Worm (Caenorhabditis elegans) whole organism, late embryonic: ENCODE results near the gene R151.8.

ENCODE experiments used
- C08G9.2 ChIP-seq: sonication (generic microtip); optimal IDR thresholded peaks from 2 replicates; lab custom pipeline; 2016; ENCODE audit warnings: mild to moderate bottlenecking, missing genetic modification characterization, moderate library complexity, missing compliant biosample characterization
- K02D7.2 ChIP-seq: sonication (generic microtip); optimal IDR thresholded peaks from 2 replicates; lab custom pipeline; 2017; ENCODE audit warnings: mild to moderate bottlenecking, missing genetic modification characterization, missing compliant biosample characterization
- K09A11.1 ChIP-seq: sonication (generic microtip); optimal IDR thresholded peaks from 2 replicates; lab custom pipeline; 2017; ENCODE audit warnings: antibody characterized with exemption, mild to moderate bottlenecking, missing genetic modification characterization, missing compliant biosample characterization; ENCODE audit not compliant: insufficient read depth
- T23F11.4 ChIP-seq: fragments of 200-800 bp; sonication (Bioruptor generic); optimal IDR thresholded peaks from 2 replicates; lab custom pipeline; 2018; ENCODE audit warnings: mild to moderate bottlenecking, missing genetic modification characterization, missing compliant biosample characterization
- Y22D7AL.16 ChIP-seq: sonication (generic microtip); optimal IDR thresholded peaks from 2 replicates; lab custom pipeline; 2016; ENCODE audit warnings: missing genetic modification characterization, missing compliant biosample characterization
- ahr-1 ChIP-seq: sonication (generic microtip); optimal IDR thresholded peaks from 2 replicates; lab custom pipeline; 2016; ENCODE audit warnings: missing genetic modification characterization, missing compliant biosample characterization
- ceh-14 ChIP-seq: sonication (generic microtip); optimal IDR thresholded peaks from 2 replicates; lab custom pipeline; 2016; ENCODE audit warnings: missing genotype, missing genetic modification characterization, missing compliant biosample characterization
- ceh-18 ChIP-seq: sonication (generic microtip); optimal IDR thresholded peaks from 2 replicates; lab custom pipeline; 2016; ENCODE audit warnings: missing genetic modification characterization, missing compliant biosample characterization
- ceh-19 ChIP-seq: fragments of 200-800 bp; sonication (Bioruptor generic); optimal IDR thresholded peaks from 2 replicates; lab custom pipeline; 2018; ENCODE audit warnings: mild to moderate bottlenecking, missing genetic modification characterization, missing compliant biosample characterization
- ceh-2 ChIP-seq: sonication (generic microtip); optimal IDR thresholded peaks from 2 replicates; lab custom pipeline; 2016; ENCODE audit warnings: missing genotype, missing genetic modification characterization, missing compliant biosample characterization
- ceh-24 ChIP-seq: sonication (generic microtip); optimal IDR thresholded peaks from 2 replicates; lab custom pipeline; 2016; ENCODE audit warnings: mild to moderate bottlenecking, missing genetic modification characterization, missing compliant biosample characterization
- ceh-30 ChIP-seq: fragments of 150-350 bp; optimal IDR thresholded peaks from 2 replicates; lab custom pipeline; 2014; ENCODE audit warnings: missing biosample characterization, missing genetic modification characterization
- ceh-45 ChIP-seq: fragments of 200-800 bp; sonication (Bioruptor generic); IDR thresholded peaks from 2 replicates; pipeline ENCODE4 v1.3.6; 2022; ENCODE audit warnings: missing genetic modification reagents, missing genetic modification characterization, missing compliant biosample characterization
- ceh-48 ChIP-seq: sonication (generic microtip); optimal IDR thresholded peaks from 2 replicates; lab custom pipeline; 2016; ENCODE audit warnings: missing genetic modification characterization, inconsistent platforms, missing compliant biosample characterization
- ceh-6 ChIP-seq: fragments of 200-800 bp; sonication (Bioruptor generic); optimal IDR thresholded peaks from 2 replicates; lab custom pipeline; 2018; ENCODE audit warnings: mild to moderate bottlenecking, missing genetic modification characterization, missing compliant biosample characterization
- ceh-9 ChIP-seq: sonication (generic microtip); optimal IDR thresholded peaks from 2 replicates; lab custom pipeline; 2016; ENCODE audit warnings: mild to moderate bottlenecking, missing genetic modification characterization, inconsistent platforms, missing compliant biosample characterization
- dmd-4 ChIP-seq: sonication (generic microtip); optimal IDR thresholded peaks from 2 replicates; lab custom pipeline; 2016; ENCODE audit warnings: borderline replicate concordance, missing genetic modification characterization, missing compliant biosample characterization
- dve-1 ChIP-seq: sonication (generic microtip); optimal IDR thresholded peaks from 2 replicates; lab custom pipeline; 2017; ENCODE audit warnings: antibody characterized with exemption, mild to moderate bottlenecking, missing genetic modification characterization, missing compliant biosample characterization
- elt-2 ChIP-seq: sonication (generic microtip); optimal IDR thresholded peaks from 2 replicates; lab custom pipeline; 2016; ENCODE audit warnings: missing genetic modification reagents, missing genetic modification characterization, missing compliant biosample characterization
- elt-4 ChIP-seq: sonication (generic microtip); optimal IDR thresholded peaks from 2 replicates; lab custom pipeline; 2016; ENCODE audit warnings: missing genetic modification characterization, missing compliant biosample characterization
- ets-4 ChIP-seq: sonication (generic microtip); optimal IDR thresholded peaks from 2 replicates; lab custom pipeline; 2016; ENCODE audit warnings: missing genetic modification characterization, missing compliant biosample characterization
- eyg-1 ChIP-seq: sonication (generic microtip); optimal IDR thresholded peaks from 2 replicates; lab custom pipeline; 2016; ENCODE audit warnings: missing genotype, missing genetic modification characterization, missing compliant biosample characterization
- fax-1 ChIP-seq: sonication (generic microtip); optimal IDR thresholded peaks from 2 replicates; lab custom pipeline; 2016; ENCODE audit warnings: missing genotype, missing genetic modification characterization, missing compliant biosample characterization
- fkh-10 ChIP-seq: fragments of 150-350 bp; optimal IDR thresholded peaks from 2 replicates; lab custom pipeline; 2014; ENCODE audit warnings: missing biosample characterization, missing genetic modification reagents, missing genetic modification characterization
- fkh-6 ChIP-seq: sonication (generic microtip); optimal IDR thresholded peaks from 2 replicates; lab custom pipeline; 2016; ENCODE audit warnings: missing genetic modification characterization, missing compliant biosample characterization
- hlh-13 ChIP-seq: fragments of 200-800 bp; sonication (Bioruptor generic); optimal IDR thresholded peaks from 2 replicates; lab custom pipeline; 2018; ENCODE audit warnings: mild to moderate bottlenecking, missing genetic modification characterization, missing compliant biosample characterization
- hlh-15 ChIP-seq: sonication (generic microtip); optimal IDR thresholded peaks from 2 replicates; lab custom pipeline; 2016; ENCODE audit warnings: missing genetic modification characterization, missing compliant biosample characterization
- hlh-30 ChIP-seq: sonication (generic microtip); optimal IDR thresholded peaks from 2 replicates; lab custom pipeline; 2017; ENCODE audit warnings: antibody characterized with exemption, missing genetic modification characterization, missing compliant biosample characterization; ENCODE audit not compliant: insufficient read depth
- hlh-6 ChIP-seq: sonication (generic microtip); optimal IDR thresholded peaks from 2 replicates; lab custom pipeline; 2016; ENCODE audit warnings: missing genotype, missing genetic modification characterization, missing compliant biosample characterization
- hlh-8 ChIP-seq: sonication (generic microtip); optimal IDR thresholded peaks from 2 replicates; lab custom pipeline; 2016; ENCODE audit warnings: missing genotype, missing genetic modification characterization, missing compliant biosample characterization
- lim-6 ChIP-seq: sonication (generic microtip); optimal IDR thresholded peaks from 2 replicates; lab custom pipeline; 2016; ENCODE audit warnings: missing genetic modification characterization, missing compliant biosample characterization
- madf-2 ChIP-seq: sonication (generic microtip); optimal IDR thresholded peaks from 2 replicates; lab custom pipeline; 2017; ENCODE audit warnings: missing genetic modification characterization, missing compliant biosample characterization
- nfya-1 ChIP-seq: sonication (generic microtip); optimal IDR thresholded peaks from 2 replicates; lab custom pipeline; 2017; ENCODE audit warnings: missing genetic modification characterization, mild to moderate bottlenecking, missing compliant biosample characterization, antibody characterized with exemption, moderate library complexity
- nhr-11 ChIP-seq: fragments of 150-350 bp; optimal IDR thresholded peaks from 2 replicates; lab custom pipeline; 2014; ENCODE audit warnings: missing biosample characterization, missing genetic modification characterization
- nhr-232 ChIP-seq: sonication (generic microtip); optimal IDR thresholded peaks from 2 replicates; lab custom pipeline; 2016; ENCODE audit warnings: missing genetic modification characterization, missing compliant biosample characterization
- odd-2 ChIP-seq: sonication (generic microtip); optimal IDR thresholded peaks from 2 replicates; lab custom pipeline; 2017; ENCODE audit warnings: antibody characterized with exemption, mild to moderate bottlenecking, missing genetic modification characterization, missing compliant biosample characterization
- pat-9 ChIP-seq: fragments of 200-800 bp; sonication (Bioruptor generic); optimal IDR thresholded peaks from 2 replicates; lab custom pipeline; 2018; ENCODE audit warnings: mild to moderate bottlenecking, missing genetic modification characterization, moderate library complexity, missing compliant biosample characterization
- pax-1 ChIP-seq: fragments of 150-350 bp; optimal IDR thresholded peaks from 2 replicates; lab custom pipeline; 2014; ENCODE audit warnings: missing biosample characterization, missing genetic modification characterization
- pha-4 ChIP-seq: fragments of 150-350 bp; optimal IDR thresholded peaks from 2 replicates; lab custom pipeline; 2018; ENCODE audit warnings: missing biosample characterization, missing genetic modification reagents, missing genetic modification characterization
- pros-1 ChIP-seq: fragments of 150-350 bp; optimal IDR thresholded peaks from 2 replicates; lab custom pipeline; 2014; ENCODE audit warnings: missing biosample characterization, missing genetic modification reagents, missing genetic modification characterization
- sdc-2 ChIP-seq: sonication (generic microtip); optimal IDR thresholded peaks from 2 replicates; lab custom pipeline; 2016; ENCODE audit warnings: missing genotype, missing genetic modification characterization, missing compliant biosample characterization
- sox-2 ChIP-seq: fragments of 200-800 bp; sonication (Bioruptor generic); IDR thresholded peaks from 2 replicates; pipeline ENCODE4 v1.3.6; 2022; ENCODE audit warnings: missing genetic modification reagents, missing genetic modification characterization, missing compliant biosample characterization
- syd-9 ChIP-seq: sonication (generic microtip); optimal IDR thresholded peaks from 2 replicates; lab custom pipeline; 2016; ENCODE audit warnings: mild to moderate bottlenecking, missing genetic modification characterization, moderate library complexity, missing compliant biosample characterization
- tbx-2 ChIP-seq: sonication (generic microtip); optimal IDR thresholded peaks from 2 replicates; lab custom pipeline; 2016; ENCODE audit warnings: missing genetic modification characterization, missing compliant biosample characterization
- unc-3 ChIP-seq, 2 experiments: fragments of 200-800 bp in 1 of 2; sonication (Bioruptor generic) in 1 of 2; sonication (generic microtip) in 1 of 2; conservative IDR thresholded peaks in 1 of 2; optimal IDR thresholded peaks in 1 of 2; 2 replicates each; pipeline versions ENCODE4 v1.3.6 to Lab custom; 2016 to 2022; ENCODE audit warnings: missing compliant biosample characterization in 2 of 2, missing genetic modification characterization in 2 of 2, missing genetic modification reagents in 1 of 2
- unc-55 ChIP-seq: sonication (generic microtip); optimal IDR thresholded peaks from 2 replicates; lab custom pipeline; 2017; ENCODE audit warnings: missing biosample characterization, missing genetic modification reagents, missing genetic modification characterization
- zip-5 ChIP-seq: sonication (generic microtip); optimal IDR thresholded peaks from 2 replicates; lab custom pipeline; 2016; ENCODE audit warnings: missing genetic modification characterization, missing compliant biosample characterization
- ztf-16 ChIP-seq: sonication (generic microtip); optimal IDR thresholded peaks from 2 replicates; lab custom pipeline; 2017; ENCODE audit warnings: missing genetic modification characterization, missing compliant biosample characterization

R151.8 gene

ce11 chrIII:7273718-7274117, 44.1 kb upstream of the R151.8 start:
- TF ChIP-seq pax-1 (tag; lab: Kevin White, UChicago) (no peak), unc-55 (GFP tag; lab: Kevin White, UChicago) (no peak), ahr-1 (tag; lab: Kevin White, UChicago) (no peak), ceh-30 (tag; lab: Kevin White, UChicago) (no peak), ceh-6 (no peak), dmd-4 (tag; lab: Kevin White, UChicago) (no peak), T23F11.4 (no peak), elt-2 (tag; lab: Kevin White, UChicago) (no peak), eyg-1 (tag; lab: Kevin White, UChicago) (no peak), pat-9 (tag; lab: Kevin White, UChicago) (no peak)

ce11 chrIII:7272828-7273227, 43.2 kb upstream of the R151.8 start:
- TF ChIP-seq nfya-1 (tag; lab: Kevin White, UChicago) (no peak), hlh-30 (tag; lab: Kevin White, UChicago) (peak; percentile 65)

ce11 chrIII:7272088-7272487, 42.5 kb upstream of the R151.8 start:
- TF ChIP-seq ceh-48 (no peak), dve-1 (tag; lab: Kevin White, UChicago) (no peak), ets-4 (no peak), nhr-232 (tag; lab: Kevin White, UChicago) (no peak), ceh-9 (tag; lab: Kevin White, UChicago) (no peak), ceh-19 (GFP tag; lab: Kevin White, UChicago) (no peak), ceh-14 (tag; lab: Kevin White, UChicago) (no peak), pros-1 (tag; lab: Kevin White, UChicago) (no peak), ceh-30 (tag; lab: Kevin White, UChicago) (no peak), ceh-24 (tag; lab: Kevin White, UChicago) (no peak), elt-4 (tag; lab: Kevin White, UChicago) (no peak), T23F11.4 (no peak), pat-9 (tag; lab: Kevin White, UChicago) (no peak), fkh-10 (GFP tag; lab: Kevin White, UChicago) (no peak), ztf-16 (tag; lab: Kevin White, UChicago) (no peak), ceh-18 (tag; lab: Kevin White, UChicago) (no peak), ahr-1 (tag; lab: Kevin White, UChicago) (no peak), hlh-13 (GFP tag; lab: Kevin White, UChicago) (no peak), C08G9.2 (tag; lab: Kevin White, UChicago) (no peak), zip-5 (tag; lab: Kevin White, UChicago) (no peak), Y22D7AL.16 (tag; lab: Kevin White, UChicago) (no peak), hlh-30 (tag; lab: Kevin White, UChicago) (peak; percentile 99), K09A11.1 (no peak), pha-4 (tag; lab: Kevin White, UChicago) (no peak), hlh-8 (tag; lab: Kevin White, UChicago) (no peak), fax-1 (tag; lab: Kevin White, UChicago) (no peak), tbx-2 (tag; lab: Kevin White, UChicago) (peak; percentile 62), madf-2 (tag; lab: Kevin White, UChicago) (no peak), unc-55 (GFP tag; lab: Kevin White, UChicago) (peak; percentile 75), ceh-45 (no peak), odd-2 (tag; lab: Kevin White, UChicago) (no peak), K02D7.2 (tag; lab: Kevin White, UChicago) (no peak), hlh-6 (tag; lab: Kevin White, UChicago) (no peak), nhr-11 (tag; lab: Kevin White, UChicago) (no peak), fkh-6 (tag; lab: Kevin White, UChicago) (no peak), unc-3 (GFP tag; conservative IDR thresholded peaks at IDR 0.05; lab: Robert Waterston, UW) (no peak), unc-3 (tag; optimal IDR thresholded peaks at IDR 0.05; lab: Kevin White, UChicago) (no peak), sdc-2 (tag; lab: Kevin White, UChicago) (no peak), sox-2 (GFP tag; lab: Robert Waterston, UW) (no peak), ceh-2 (tag; lab: Kevin White, UChicago) (peak; percentile 27), syd-9 (tag; lab: Kevin White, UChicago) (no peak), hlh-15 (tag; lab: Kevin White, UChicago) (no peak), lim-6 (no peak)
